Fruit fly (Drosophila melanogaster): ENCODE data around the gene nudC.

nudC gene

DNA sequence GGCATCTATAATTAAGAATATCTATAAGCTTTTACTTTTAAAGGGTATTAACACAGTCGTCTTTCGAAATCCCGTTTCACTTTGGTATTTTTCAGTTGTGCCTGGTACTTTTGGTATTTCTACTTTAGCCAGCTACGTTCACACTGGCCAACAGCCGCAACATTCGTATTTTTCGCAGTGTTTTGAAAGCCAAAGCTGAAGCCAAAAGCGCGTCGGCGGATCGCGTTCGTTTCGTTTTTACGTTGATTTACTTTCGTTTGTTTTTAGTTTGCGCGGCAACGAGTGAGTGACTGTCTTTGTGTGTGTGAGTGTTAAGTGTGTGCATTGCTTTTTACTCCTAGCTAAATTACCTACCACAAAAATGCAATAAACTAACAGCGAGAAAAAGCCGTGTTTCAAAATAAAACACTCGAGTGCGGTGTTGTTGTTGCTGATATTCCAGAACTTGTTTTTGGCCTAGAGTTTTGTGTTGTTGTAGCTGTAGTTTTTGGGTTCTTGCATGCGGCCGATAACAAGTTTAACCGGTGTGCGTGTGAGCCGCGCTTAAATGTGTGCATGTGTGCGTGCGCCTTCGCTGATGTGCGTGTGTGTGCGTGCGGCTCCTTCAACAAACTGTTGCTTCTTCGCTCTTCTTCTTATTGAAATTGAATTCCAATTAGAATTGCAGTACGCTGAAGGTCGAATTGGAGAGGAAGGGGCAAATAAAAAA lies 60.5 kb downstream of the nudC start, which contains the start of gene Lmpt:
Gene Lmpt (plus strand): TSS at position 173 of the 709 bp plus-strand sequence.
- TF ChIP-seq h (optimal IDR thresholded peaks at IDR 0.05) (no peak), Myc (optimal IDR thresholded peaks at IDR 0.05) (no peak), ttk (optimal IDR thresholded peaks at IDR 0.05) (no peak), Sin3A (optimal IDR thresholded peaks at IDR 0.05) (no peak), insv (optimal IDR thresholded peaks at IDR 0.05) (no peak), psq (optimal IDR thresholded peaks at IDR 0.05) (no peak)

DNA sequence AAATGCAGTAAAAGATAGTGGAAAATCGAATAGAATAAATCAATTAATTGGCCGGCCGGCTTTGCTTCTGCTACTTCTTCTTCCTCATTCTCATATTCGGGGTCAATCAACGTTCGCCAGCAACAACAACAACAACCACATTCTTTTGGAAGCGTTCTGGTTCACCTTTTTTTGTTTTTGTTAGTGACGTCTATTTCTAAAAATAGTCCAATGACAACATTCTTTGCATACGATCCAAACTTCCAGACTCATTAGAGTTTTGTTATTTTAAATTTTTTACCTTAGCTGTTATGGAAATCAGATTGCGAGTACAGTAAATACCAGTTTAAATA lies 61.0 kb downstream of the nudC start:
- TF ChIP-seq psq (optimal IDR thresholded peaks at IDR 0.05) = no peak
- no peak for TF ChIP-seq Myc (optimal IDR thresholded peaks at IDR 0.05)
- no peak for TF ChIP-seq ttk (optimal IDR thresholded peaks at IDR 0.05)

DNA sequence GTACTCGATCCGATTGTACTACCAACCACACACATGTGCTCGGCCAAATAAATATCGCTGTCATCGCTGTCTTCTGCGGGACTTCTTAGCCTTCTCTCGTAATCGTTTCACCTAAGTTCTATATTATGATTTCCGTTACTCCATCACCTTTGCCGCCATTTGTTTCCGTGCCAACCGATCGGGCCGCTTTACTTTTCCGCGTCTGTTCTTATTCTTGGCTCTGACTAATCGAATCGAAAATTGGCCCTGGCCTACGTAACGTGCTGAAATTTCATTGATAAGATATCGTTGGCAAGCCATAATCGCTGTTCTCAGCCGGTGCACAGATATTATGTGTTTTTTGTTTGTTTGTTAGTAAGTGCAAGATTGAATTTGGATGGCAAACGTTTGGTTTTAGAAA lies 62.4 kb downstream of the nudC start:
- TF ChIP-seq Sin3A (optimal IDR thresholded peaks at IDR 0.05) = no peak
- no peak for TF ChIP-seq Myc (optimal IDR thresholded peaks at IDR 0.05)
- TF ChIP-seq h (optimal IDR thresholded peaks at IDR 0.05) = no peak
- no peak for TF ChIP-seq insv (optimal IDR thresholded peaks at IDR 0.05)
- TF ChIP-seq psq (optimal IDR thresholded peaks at IDR 0.05) = no peak
- TF ChIP-seq ttk (optimal IDR thresholded peaks at IDR 0.05) = no peak
